Fruit fly (Drosophila melanogaster): ENCODE data around the gene CG45207.

dm6 chr3R:15768900-15769299 is 6.2 kb downstream of the CG45207 start:
- no peak for TF ChIP-seq psq (optimal IDR thresholded peaks at IDR 0.05)
- TF ChIP-seq CG8478 (optimal IDR thresholded peaks at IDR 0.05), result no peak
- no peak for TF ChIP-seq EcR (GFP tag; optimal IDR thresholded peaks at IDR 0.05)

Measured in whole organism.